ENCODE assay signal across 3 fruit fly cellular contexts in genomic region chrX:13735322-13736173, dm6.
TF ChIP-seq lines count a peak whose summit lies in the region.

No protein-coding gene starts in this region.

- TF ChIP-seq CTCF in whole organism, embryonic (GFP tag; optimal IDR thresholded peaks at IDR 0.05; lab: Kevin White, UChicago) = no peak

TF ChIP-seq in whole organism, adult, 20 proteins besides CTCF, POLR2A, EP300 and RAD21:
- TF ChIP-seq CG7101 (tag; optimal IDR thresholded peaks at IDR 0.05; lab: Kevin White, UChicago) (no peak), tj (GFP tag; optimal IDR thresholded peaks at IDR 0.05; lab: Kevin White, UChicago) (peak; percentile 70), CG1620 (GFP tag; optimal IDR thresholded peaks at IDR 0.05; lab: Kevin White, UChicago) (no peak), ovo (GFP tag; optimal IDR thresholded peaks at IDR 0.05; lab: Kevin White, UChicago) (peak; percentile 73), kay (GFP tag; lab: Kevin White, UChicago; ENCODE audit: borderline replicate concordance) (peak; percentile 84), CG11617 (GFP tag; optimal IDR thresholded peaks at IDR 0.05; lab: Kevin White, UChicago) (peak; percentile 9), CG33017 (tag; optimal IDR thresholded peaks at IDR 0.05; lab: Kevin White, UChicago) (no peak)

TF ChIP-seq in whole organism, embryonic, 481 proteins besides CTCF, POLR2A, EP300 and RAD21 (continues in another document):
- TF ChIP-seq CG10366 (GFP tag; IDR thresholded peaks at IDR 0.05; lab: Robert Waterston, UW) (no peak), nerfin-1 (tag; optimal IDR thresholded peaks at IDR 0.05; lab: Kevin White, UChicago) (peak; percentile 37), grau (tag; optimal IDR thresholded peaks at IDR 0.05; lab: Kevin White, UChicago) (no peak), cas (GFP tag; IDR thresholded peaks at IDR 0.05; lab: Robert Waterston, UW) (no peak), gt (GFP tag; IDR thresholded peaks at IDR 0.05; lab: Robert Waterston, UW) (no peak), Rx (GFP tag; IDR thresholded peaks at IDR 0.05; lab: Robert Waterston, UW) (no peak), insv (GFP tag; optimal IDR thresholded peaks at IDR 0.05; lab: Kevin White, UChicago) (peak; percentile 91 to 98), CG17186 (GFP tag; optimal IDR thresholded peaks at IDR 0.05; lab: Kevin White, UChicago) (no peak), ems (GFP tag; optimal IDR thresholded peaks at IDR 0.05; lab: Kevin White, UChicago) (no peak), CG17829 (tag; optimal IDR thresholded peaks at IDR 0.05; lab: Kevin White, UChicago) (no peak), cg (GFP tag; optimal IDR thresholded peaks at IDR 0.05; lab: Kevin White, UChicago) (peak; percentile 77), CG3163 (GFP tag; optimal IDR thresholded peaks at IDR 0.05; lab: Kevin White, UChicago) (no peak), YL-1 (GFP tag; optimal IDR thresholded peaks at IDR 0.05; lab: Kevin White, UChicago) (peak; percentile 25), hkb (optimal IDR thresholded peaks at IDR 0.05; lab: Kevin White, UChicago) (no peak), hkb (GFP tag; IDR thresholded peaks at IDR 0.05; lab: Robert Waterston, UW) (0 out of 2 replicates have a peak, but pooled peaks have one; percentile 7), exex (tag; optimal IDR thresholded peaks at IDR 0.05; lab: Kevin White, UChicago) (no peak), Gsc (GFP tag; IDR thresholded peaks at IDR 0.05; lab: Robert Waterston, UW) (no peak), CG1529 (GFP tag; optimal IDR thresholded peaks at IDR 0.05; lab: Kevin White, UChicago) (no peak), stwl (tag; optimal IDR thresholded peaks at IDR 0.05; lab: Kevin White, UChicago) (no peak), HmgD (GFP tag; optimal IDR thresholded peaks at IDR 0.05; lab: Kevin White, UChicago) (no peak), Chrac-16 (GFP tag; optimal IDR thresholded peaks at IDR 0.05; lab: Kevin White, UChicago) (no peak), Vsx1 (GFP tag; optimal IDR thresholded peaks at IDR 0.05; lab: Kevin White, UChicago) (peak; percentile 79), Sin3A (optimal IDR thresholded peaks at IDR 0.05; lab: Kevin White, UChicago) (no peak), NfI (GFP tag; optimal IDR thresholded peaks at IDR 0.05; lab: Kevin White, UChicago) (no peak), zf30C (GFP tag; optimal IDR thresholded peaks at IDR 0.05; lab: Kevin White, UChicago) (peak; percentile 60), Elba2 (GFP tag; optimal IDR thresholded peaks at IDR 0.05; lab: Kevin White, UChicago) (peak; percentile 88), caup (GFP tag; optimal IDR thresholded peaks at IDR 0.05; lab: Kevin White, UChicago; ENCODE audit: severe bottlenecking) (peak; percentile 10), CG7357 (GFP tag; IDR thresholded peaks at IDR 0.05; lab: Robert Waterston, UW) (no peak), crc (GFP tag; optimal IDR thresholded peaks at IDR 0.05; lab: Kevin White, UChicago) (no peak), dm (GFP tag; optimal IDR thresholded peaks at IDR 0.05; lab: Kevin White, UChicago) (no peak), tap (tag; optimal IDR thresholded peaks at IDR 0.05; lab: Kevin White, UChicago) (no peak), Nf-YB (GFP tag; optimal IDR thresholded peaks at IDR 0.05; lab: Kevin White, UChicago) (peak; percentile 11), zen (tag; optimal IDR thresholded peaks at IDR 0.05; lab: Kevin White, UChicago) (peak; percentile 7), Eip74EF (GFP tag; optimal IDR thresholded peaks at IDR 0.05; lab: Kevin White, UChicago) (peak in 1 of 2 experiments; percentile 29), CG18476 (GFP tag; optimal IDR thresholded peaks at IDR 0.05; lab: Kevin White, UChicago) (no peak), CG4617 (GFP tag; optimal IDR thresholded peaks at IDR 0.05; lab: Kevin White, UChicago; ENCODE audit: borderline replicate concordance) (peak; percentile 79), Drgx (GFP tag; IDR thresholded peaks at IDR 0.05; lab: Robert Waterston, UW) (peak; percentile 17; the same call in 1 of the 2 replicates), vvl (GFP tag; IDR thresholded peaks at IDR 0.05; lab: Robert Waterston, UW) (no peak), vfl (GFP tag; optimal IDR thresholded peaks at IDR 0.05; lab: Kevin White, UChicago) (no peak), CG4360 (GFP tag; IDR thresholded peaks at IDR 0.05; lab: Robert Waterston, UW) (0 out of 2 replicates have a peak, but pooled peaks have one; percentile 15), croc (GFP tag; conservative IDR thresholded peaks at IDR 0.05; lab: Robert Waterston, UW) (no peak), CG34422 (GFP tag; IDR thresholded peaks at IDR 0.05; lab: Robert Waterston, UW) (peak; percentile 46; the same call in 1 of the 3 replicates), eve (GFP tag; optimal IDR thresholded peaks at IDR 0.05; lab: Kevin White, UChicago) (no peak)

TF ChIP-seq in whole organism, prepupa, 60 proteins besides CTCF, POLR2A, EP300 and RAD21:
- TF ChIP-seq spab (GFP tag; optimal IDR thresholded peaks at IDR 0.05; lab: Kevin White, UChicago) (no peak), CG6163 (GFP tag; IDR thresholded peaks at IDR 0.05; lab: Robert Waterston, UW) (peak; percentile 31; the same call in 1 of the 3 replicates), Hr4 (GFP tag; optimal IDR thresholded peaks at IDR 0.05; lab: Kevin White, UChicago) (peak; percentile 29), Eip93F (GFP tag; optimal IDR thresholded peaks at IDR 0.05; lab: Kevin White, UChicago) (no peak), achi (GFP tag; optimal IDR thresholded peaks at IDR 0.05; lab: Kevin White, UChicago) (peak; percentile 9), Blimp-1 (GFP tag; optimal IDR thresholded peaks at IDR 0.05; lab: Kevin White, UChicago) (peak; percentile 25), CG8632 (GFP tag; optimal IDR thresholded peaks at IDR 0.05; lab: Kevin White, UChicago) (no peak), Eip78C (GFP tag; lab: Kevin White, UChicago) (peak; percentile 57), fd85E (GFP tag; optimal IDR thresholded peaks at IDR 0.05; lab: Kevin White, UChicago) (no peak), salr (GFP tag; optimal IDR thresholded peaks at IDR 0.05; lab: Kevin White, UChicago) (peak in 1 of 2 experiments; percentile 12)
